Comparison of ENCODE assay signal across 3 fruit fly cellular contexts in the genomic region with DNA sequence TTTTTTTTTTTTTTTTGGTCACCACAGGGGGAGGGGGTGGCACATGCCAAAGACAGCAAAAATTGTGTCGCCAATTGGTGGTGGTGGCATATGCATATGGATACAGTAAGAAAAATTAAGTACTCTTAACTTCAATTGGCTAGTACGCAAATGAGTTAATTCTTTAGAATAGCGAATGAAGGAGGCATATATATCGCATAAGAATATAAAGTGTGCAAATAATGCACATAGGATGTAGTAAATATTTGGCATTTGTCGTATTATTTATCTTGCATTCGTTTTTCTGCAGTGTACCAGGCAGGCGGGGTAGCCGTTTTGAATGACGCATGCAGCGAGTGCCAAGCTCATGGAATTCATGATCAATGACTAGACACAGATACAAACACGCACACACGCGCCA.
TF ChIP-seq lines count a peak whose summit lies in the region.

No protein-coding gene starts in this region.

- no peak for TF ChIP-seq CTCF in whole organism, embryonic (GFP tag; optimal IDR thresholded peaks at IDR 0.05; lab: Kevin White, UChicago)

TF ChIP-seq in whole organism, embryonic, 481 proteins besides CTCF, POLR2A, EP300 and RAD21 (continues in another document):
- no peak for TF ChIP-seq CG4707 (GFP tag; optimal IDR thresholded peaks at IDR 0.05; lab: Kevin White, UChicago)
- no peak for TF ChIP-seq Hr39 (optimal IDR thresholded peaks at IDR 0.05; lab: Kevin White, UChicago)
- no peak for TF ChIP-seq sd (tag; optimal IDR thresholded peaks at IDR 0.05; lab: Kevin White, UChicago)
- no peak for TF ChIP-seq H15 (GFP tag; IDR thresholded peaks at IDR 0.05; lab: Robert Waterston, UW)
- no peak for TF ChIP-seq crc (GFP tag; optimal IDR thresholded peaks at IDR 0.05; lab: Kevin White, UChicago)
- TF ChIP-seq sens (GFP tag; lab: Kevin White, UChicago) = peak; percentile 79
- TF ChIP-seq CG6689 (GFP tag; IDR thresholded peaks at IDR 0.05; lab: Robert Waterston, UW) = peak; percentile 11; the same call in 1 of the 2 replicates
- TF ChIP-seq Sox102F (GFP tag; optimal IDR thresholded peaks at IDR 0.05; lab: Kevin White, UChicago) = no peak
- no peak for TF ChIP-seq CG4404 (GFP tag; IDR thresholded peaks at IDR 0.05; lab: Robert Waterston, UW)
- no peak for TF ChIP-seq z (GFP tag; IDR thresholded peaks at IDR 0.05; lab: Robert Waterston, UW)
- no peak for TF ChIP-seq CG17385 (GFP tag; optimal IDR thresholded peaks at IDR 0.05; lab: Kevin White, UChicago)
- TF ChIP-seq sob (GFP tag; IDR thresholded peaks at IDR 0.05; lab: Robert Waterston, UW) = 0 out of 2 replicates have a peak, but pooled peaks have one; percentile 15
- no peak for TF ChIP-seq CG15269 (tag; optimal IDR thresholded peaks at IDR 0.05; lab: Kevin White, UChicago)
- no peak for TF ChIP-seq CG12236 (GFP tag; optimal IDR thresholded peaks at IDR 0.05; lab: Kevin White, UChicago)
- TF ChIP-seq CG13123 (GFP tag; optimal IDR thresholded peaks at IDR 0.05; lab: Kevin White, UChicago) = no peak
- TF ChIP-seq HLHmδ (GFP tag; optimal IDR thresholded peaks at IDR 0.05; lab: Kevin White, UChicago) = no peak
- no peak for TF ChIP-seq CG10209 (GFP tag; optimal IDR thresholded peaks at IDR 0.05; lab: Kevin White, UChicago)
- no peak for TF ChIP-seq vvl (GFP tag; IDR thresholded peaks at IDR 0.05; lab: Robert Waterston, UW)
- peak; percentile 3 for TF ChIP-seq Blimp-1 (GFP tag; optimal IDR thresholded peaks at IDR 0.05; lab: Kevin White, UChicago)
- TF ChIP-seq seq (GFP tag; IDR thresholded peaks at IDR 0.05; lab: Robert Waterston, UW) = no peak
- TF ChIP-seq sr (GFP tag; IDR thresholded peaks at IDR 0.05; lab: Robert Waterston, UW) = no peak
- TF ChIP-seq Bdp1 (GFP tag; optimal IDR thresholded peaks at IDR 0.05; lab: Kevin White, UChicago) = no peak
- TF ChIP-seq CG11398 (GFP tag; optimal IDR thresholded peaks at IDR 0.05; lab: Kevin White, UChicago) = no peak
- TF ChIP-seq Six4 (GFP tag; optimal IDR thresholded peaks at IDR 0.05; lab: Kevin White, UChicago) = no peak
- peak; percentile 62 for TF ChIP-seq Drgx (GFP tag; IDR thresholded peaks at IDR 0.05; lab: Robert Waterston, UW)
- TF ChIP-seq CG14050 (GFP tag; IDR thresholded peaks at IDR 0.05; lab: Robert Waterston, UW) = no peak
- no peak for TF ChIP-seq prd (optimal IDR thresholded peaks at IDR 0.05; lab: Kevin White, UChicago)
- TF ChIP-seq prd (GFP tag; IDR thresholded peaks at IDR 0.05; lab: Robert Waterston, UW) = peak; percentile 32; the same call in 1 of the 3 replicates
- no peak for TF ChIP-seq wor (GFP tag; IDR thresholded peaks at IDR 0.05; lab: Robert Waterston, UW)
- peak; percentile 43; the same call in 1 of the 2 replicates for TF ChIP-seq Xrp1 (GFP tag; IDR thresholded peaks at IDR 0.05; lab: Robert Waterston, UW)

TF ChIP-seq in whole organism, prepupa, 60 proteins besides CTCF, POLR2A, EP300 and RAD21 (continues in another document):
- TF ChIP-seq CG6808 (GFP tag; optimal IDR thresholded peaks at IDR 0.05; lab: Kevin White, UChicago) = peak; percentile 47
- TF ChIP-seq net (GFP tag; optimal IDR thresholded peaks at IDR 0.05; lab: Kevin White, UChicago) = peak; percentile 24
- TF ChIP-seq CG32006 (GFP tag; optimal IDR thresholded peaks at IDR 0.05; lab: Kevin White, UChicago) = peak; percentile 66
- peak; percentile 31 for TF ChIP-seq Lpt (GFP tag; optimal IDR thresholded peaks at IDR 0.05; lab: Kevin White, UChicago)
- TF ChIP-seq fkh (GFP tag; optimal IDR thresholded peaks at IDR 0.05; lab: Kevin White, UChicago) = no peak
- TF ChIP-seq CG11294 (GFP tag; IDR thresholded peaks at IDR 0.05; lab: Robert Waterston, UW) = 0 out of 2 replicates have a peak, but pooled peaks have one; percentile 29
- no peak for TF ChIP-seq Hr39 (GFP tag; optimal IDR thresholded peaks at IDR 0.05; lab: Kevin White, UChicago)
- no peak for TF ChIP-seq fd85E (GFP tag; optimal IDR thresholded peaks at IDR 0.05; lab: Kevin White, UChicago)
- no peak for TF ChIP-seq Hr38 (GFP tag; optimal IDR thresholded peaks at IDR 0.05; lab: Kevin White, UChicago)
- peak; percentile 34 for TF ChIP-seq spab (GFP tag; optimal IDR thresholded peaks at IDR 0.05; lab: Kevin White, UChicago)
- peak; percentile 6 for TF ChIP-seq Sox14 (GFP tag; optimal IDR thresholded peaks at IDR 0.05; lab: Kevin White, UChicago)
- TF ChIP-seq CG3032 (tag; optimal IDR thresholded peaks at IDR 0.05; lab: Kevin White, UChicago) = peak; percentile 46
- peak; percentile 26 for TF ChIP-seq CG11762 (GFP tag; optimal IDR thresholded peaks at IDR 0.05; lab: Kevin White, UChicago; ENCODE audit: insufficient read depth)
- peak; percentile 2 for TF ChIP-seq CG34406 (GFP tag; optimal IDR thresholded peaks at IDR 0.05; lab: Kevin White, UChicago)
- TF ChIP-seq Sox102F (GFP tag; optimal IDR thresholded peaks at IDR 0.05; lab: Kevin White, UChicago) = no peak
- TF ChIP-seq CG16779 (tag; optimal IDR thresholded peaks at IDR 0.05; lab: Kevin White, UChicago) = no peak
- peak; percentile 11 for TF ChIP-seq topi (GFP tag; optimal IDR thresholded peaks at IDR 0.05; lab: Kevin White, UChicago)
- peak; percentile 5 for TF ChIP-seq cyc (GFP tag; optimal IDR thresholded peaks at IDR 0.05; lab: Kevin White, UChicago)
- TF ChIP-seq CG10669 (GFP tag; optimal IDR thresholded peaks at IDR 0.05; lab: Kevin White, UChicago) = peak; percentile 48
- no peak for TF ChIP-seq dac (GFP tag; optimal IDR thresholded peaks at IDR 0.05; lab: Kevin White, UChicago)
- TF ChIP-seq Eip78C (GFP tag; lab: Kevin White, UChicago) = peak; percentile 73
- no peak for TF ChIP-seq Blimp-1 (GFP tag; optimal IDR thresholded peaks at IDR 0.05; lab: Kevin White, UChicago)
- TF ChIP-seq lz (GFP tag; optimal IDR thresholded peaks at IDR 0.05; lab: Kevin White, UChicago) = no peak
- peak; percentile 62; the same call in 2 of the 3 replicates for TF ChIP-seq CG8119 (GFP tag; IDR thresholded peaks at IDR 0.05; lab: Robert Waterston, UW)
- TF ChIP-seq CG4318 (GFP tag; optimal IDR thresholded peaks at IDR 0.05; lab: Kevin White, UChicago) = no peak
- peak; percentile 26 for TF ChIP-seq CG7368 (GFP tag; optimal IDR thresholded peaks at IDR 0.05; lab: Kevin White, UChicago)
- TF ChIP-seq Eip75B (GFP tag; optimal IDR thresholded peaks at IDR 0.05; lab: Kevin White, UChicago) = peak; percentile 10
- TF ChIP-seq Sox15 (GFP tag; optimal IDR thresholded peaks at IDR 0.05; lab: Kevin White, UChicago) = no peak
- no peak for TF ChIP-seq CG9139 (GFP tag; optimal IDR thresholded peaks at IDR 0.05; lab: Kevin White, UChicago)
- no peak; the same call in 1 of the 2 replicates for TF ChIP-seq Gug (GFP tag; IDR thresholded peaks at IDR 0.05; lab: Robert Waterston, UW)
- TF ChIP-seq svp (GFP tag; lab: Kevin White, UChicago) = no peak

TF ChIP-seq in whole organism, pupa, 21 proteins besides CTCF, POLR2A, EP300 and RAD21:
- no peak for TF ChIP-seq D1 (tag; optimal IDR thresholded peaks at IDR 0.05; lab: Kevin White, UChicago)
- TF ChIP-seq CG13204 (GFP tag; optimal IDR thresholded peaks at IDR 0.05; lab: Kevin White, UChicago) = no peak
- TF ChIP-seq EcR (GFP tag; optimal IDR thresholded peaks at IDR 0.05; lab: Kevin White, UChicago) = no peak
- TF ChIP-seq CG32121 (GFP tag; IDR thresholded peaks at IDR 0.05; lab: Robert Waterston, UW) = peak; percentile 57
- TF ChIP-seq Pif1A (GFP tag; optimal IDR thresholded peaks at IDR 0.05; lab: Kevin White, UChicago) = peak; percentile 50
- no peak for TF ChIP-seq rn (GFP tag; IDR thresholded peaks at IDR 0.05; lab: Robert Waterston, UW)
- peak; percentile 52 for TF ChIP-seq CG15710 (tag; optimal IDR thresholded peaks at IDR 0.05; lab: Kevin White, UChicago)
- peak; percentile 54 for TF ChIP-seq CG34367 (tag; optimal IDR thresholded peaks at IDR 0.05; lab: Kevin White, UChicago)
- TF ChIP-seq CG12605 (GFP tag; IDR thresholded peaks at IDR 0.05; lab: Robert Waterston, UW) = no peak
- peak; percentile 48 for TF ChIP-seq CG17806 (tag; optimal IDR thresholded peaks at IDR 0.05; lab: Kevin White, UChicago)
- peak; percentile 68; the same call in 1 of the 3 replicates for TF ChIP-seq fd96Ca (GFP tag; IDR thresholded peaks at IDR 0.05; lab: Robert Waterston, UW)
- TF ChIP-seq CG9948 (tag; optimal IDR thresholded peaks at IDR 0.05; lab: Kevin White, UChicago) = peak; percentile 47
- TF ChIP-seq CG8301 (tag; optimal IDR thresholded peaks at IDR 0.05; lab: Kevin White, UChicago) = peak; percentile 45
- TF ChIP-seq CG10348 (GFP tag; IDR thresholded peaks at IDR 0.05; lab: Robert Waterston, UW) = no peak
- TF ChIP-seq Snoo (tag; optimal IDR thresholded peaks at IDR 0.05; lab: Kevin White, UChicago) = no peak
- TF ChIP-seq Pif1B (GFP tag; optimal IDR thresholded peaks at IDR 0.05; lab: Kevin White, UChicago) = no peak
- TF ChIP-seq gl (tag; optimal IDR thresholded peaks at IDR 0.05; lab: Kevin White, UChicago) = no peak
- TF ChIP-seq CG14655 (GFP tag; optimal IDR thresholded peaks at IDR 0.05; lab: Kevin White, UChicago) = peak; percentile 60
- TF ChIP-seq CG8159 (tag; optimal IDR thresholded peaks at IDR 0.05; lab: Kevin White, UChicago) = peak; percentile 59
- peak; percentile 79 for TF ChIP-seq CG4496 (GFP tag; IDR thresholded peaks at IDR 0.05; lab: Robert Waterston, UW)
- peak; percentile 62 for TF ChIP-seq Ets98B (GFP tag; IDR thresholded peaks at IDR 0.05; lab: Robert Waterston, UW)

Comparison
In these comparisons a context has a peak if more than half of its experiments do, and no peak if none do; other contexts are left out.
1. Of the 7 proteins assayed by ChIP-seq in both whole organism, embryonic and whole organism, prepupa: peak only in whole organism, embryonic: Blimp-1; only in whole organism, prepupa: Lpt; in both: none; in neither: 5.